Fruit fly (Drosophila melanogaster): ENCODE results near the gene ND-39.

Gene ND-39

dm6 chr3L:20448773-20449172 lies 43.1 kb upstream of the ND-39 start:
- TF ChIP-seq Hnf4 (GFP tag; optimal IDR thresholded peaks at IDR 0.05): no peak
- no peak for TF ChIP-seq N (GFP tag; optimal IDR thresholded peaks at IDR 0.05)
- no peak for TF ChIP-seq dsf (GFP tag; optimal IDR thresholded peaks at IDR 0.05; ENCODE audit: borderline replicate concordance)
- no peak for TF ChIP-seq Jra (GFP tag; optimal IDR thresholded peaks at IDR 0.05)
- no peak for TF ChIP-seq Mio (GFP tag; optimal IDR thresholded peaks at IDR 0.05)
- no peak for TF ChIP-seq OdsH (GFP tag; optimal IDR thresholded peaks at IDR 0.05)
- no peak for TF ChIP-seq rgr (GFP tag; optimal IDR thresholded peaks at IDR 0.05)
- TF ChIP-seq woc (GFP tag; optimal IDR thresholded peaks at IDR 0.05): no peak
- TF ChIP-seq lola (GFP tag; optimal IDR thresholded peaks at IDR 0.05): no peak
- TF ChIP-seq Hr83 (GFP tag; optimal IDR thresholded peaks at IDR 0.05; ENCODE audit: poor library complexity, severe bottlenecking): no peak

- TF ChIP-seq foxo (GFP tag; optimal IDR thresholded peaks at IDR 0.05) (peak in 1 of 2 experiments; percentile 74), woc (GFP tag; optimal IDR thresholded peaks at IDR 0.05) (no peak), sage (GFP tag; optimal IDR thresholded peaks at IDR 0.05) (peak; percentile 7), Dfd (GFP tag; optimal IDR thresholded peaks at IDR 0.05) (no peak), CG9705 (GFP tag; optimal IDR thresholded peaks at IDR 0.05) (peak; percentile 4), fru (GFP tag; optimal IDR thresholded peaks at IDR 0.05) (peak; percentile 23), CG32264 (GFP tag; optimal IDR thresholded peaks at IDR 0.05) (no peak), h (GFP tag; optimal IDR thresholded peaks at IDR 0.05) (peak; percentile 50), Jra (GFP tag; optimal IDR thresholded peaks at IDR 0.05) (no peak), psq (GFP tag; optimal IDR thresholded peaks at IDR 0.05) (peak; percentile 64), rgr (GFP tag; optimal IDR thresholded peaks at IDR 0.05) (peak; percentile 44), Mio (GFP tag; optimal IDR thresholded peaks at IDR 0.05) (no peak), dmrt93B (GFP tag; optimal IDR thresholded peaks at IDR 0.05) (peak; percentile 41), ey (GFP tag; optimal IDR thresholded peaks at IDR 0.05) (peak; percentile 11), Sp1 (GFP tag; optimal IDR thresholded peaks at IDR 0.05) (peak; percentile 59), Myc (optimal IDR thresholded peaks at IDR 0.05) (peak; percentile 26), Hr83 (GFP tag; optimal IDR thresholded peaks at IDR 0.05; ENCODE audit: poor library complexity, severe bottlenecking) (peak; percentile 44), Hnf4 (GFP tag; optimal IDR thresholded peaks at IDR 0.05) (peak; percentile 13), HLH106 (tag; optimal IDR thresholded peaks at IDR 0.05) (peak; percentile 80), brk (GFP tag; optimal IDR thresholded peaks at IDR 0.05) (peak; percentile 41), OdsH (GFP tag; optimal IDR thresholded peaks at IDR 0.05) (peak; percentile 30)
Observed at dm6 chr3L:20452813-20453682, 38.8 kb upstream of the ND-39 start, which contains the start of gene CG5199. CG5199 (minus strand) TSS chr3L:20452864.

- no peak for TF ChIP-seq foxo (GFP tag; optimal IDR thresholded peaks at IDR 0.05)
- no peak for TF ChIP-seq dsf (GFP tag; optimal IDR thresholded peaks at IDR 0.05; ENCODE audit: borderline replicate concordance)
- no peak for TF ChIP-seq dl (GFP tag; optimal IDR thresholded peaks at IDR 0.05; ENCODE audit: insufficient read depth in 1 of 2, partially characterized antibody in 2 of 2)
- TF ChIP-seq br (GFP tag; optimal IDR thresholded peaks at IDR 0.05): no peak
- no peak for TF ChIP-seq Jra (GFP tag; optimal IDR thresholded peaks at IDR 0.05)
- no peak for TF ChIP-seq CG32264 (GFP tag; optimal IDR thresholded peaks at IDR 0.05)
- TF ChIP-seq jim (GFP tag; optimal IDR thresholded peaks at IDR 0.05): no peak
- no peak for TF ChIP-seq Abd-B (GFP tag; optimal IDR thresholded peaks at IDR 0.05)
- TF ChIP-seq lola (GFP tag; optimal IDR thresholded peaks at IDR 0.05): no peak
- TF ChIP-seq Hr78 (GFP tag; optimal IDR thresholded peaks at IDR 0.05): no peak
Observed at dm6 chr3L:20460383-20460782, 31.5 kb upstream of the ND-39 start, which contains the start of gene mag. mag (plus strand) TSS chr3L:20460683.

dm6 chr3L:20462391-20462790 lies 29.5 kb upstream of the ND-39 start:
- TF ChIP-seq CG32264 (GFP tag; optimal IDR thresholded peaks at IDR 0.05) (no peak), N (GFP tag; optimal IDR thresholded peaks at IDR 0.05) (no peak)

DNA sequence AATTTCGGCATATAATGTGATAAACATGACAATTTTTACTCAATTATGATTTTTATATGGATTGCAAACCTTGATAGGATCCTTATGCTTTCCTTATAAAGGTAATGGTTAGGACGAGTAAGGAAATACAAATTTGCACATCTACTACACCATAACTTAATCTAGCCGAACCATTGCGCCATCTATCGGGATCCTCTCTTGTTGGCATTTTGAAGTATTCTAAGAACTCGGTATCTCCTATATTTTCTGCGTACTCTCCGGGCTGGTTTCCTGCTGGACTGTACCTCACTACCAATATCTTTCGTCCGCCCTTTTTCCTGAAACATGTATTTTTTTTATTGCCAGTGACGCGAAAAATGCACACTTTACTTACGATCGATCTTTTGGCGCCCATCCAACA lies 27.2 kb upstream of the ND-39 start, which contains the start of gene atk:
TSS of gene atk (minus strand) at position 186 of the 400 bp plus-strand sequence.
- TF ChIP-seq Myc (optimal IDR thresholded peaks at IDR 0.05) (no peak), woc (GFP tag; optimal IDR thresholded peaks at IDR 0.05) (no peak), usp (GFP tag; optimal IDR thresholded peaks at IDR 0.05) (no peak), sv (GFP tag; optimal IDR thresholded peaks at IDR 0.05) (no peak), dmrt93B (GFP tag; optimal IDR thresholded peaks at IDR 0.05) (no peak), pan (optimal IDR thresholded peaks at IDR 0.05) (no peak), lola (GFP tag; optimal IDR thresholded peaks at IDR 0.05) (no peak), sage (GFP tag; optimal IDR thresholded peaks at IDR 0.05) (no peak), CrebA (GFP tag; optimal IDR thresholded peaks at IDR 0.05; ENCODE audit: borderline replicate concordance) (no peak), Jra (GFP tag; optimal IDR thresholded peaks at IDR 0.05) (no peak), dsf (GFP tag; optimal IDR thresholded peaks at IDR 0.05; ENCODE audit: borderline replicate concordance) (no peak), Mio (GFP tag; optimal IDR thresholded peaks at IDR 0.05) (no peak), Dfd (GFP tag; optimal IDR thresholded peaks at IDR 0.05) (no peak), Hr83 (GFP tag; optimal IDR thresholded peaks at IDR 0.05; ENCODE audit: poor library complexity, severe bottlenecking) (no peak), HLH106 (tag; optimal IDR thresholded peaks at IDR 0.05) (no peak), dl (GFP tag; optimal IDR thresholded peaks at IDR 0.05; ENCODE audit: insufficient read depth in 1 of 2, partially characterized antibody in 2 of 2) (no peak), psq (GFP tag; optimal IDR thresholded peaks at IDR 0.05) (no peak), GATAd (GFP tag; optimal IDR thresholded peaks at IDR 0.05) (no peak)
